Fruit fly (Drosophila melanogaster) whole organism, adult: Measurements from ENCODE around the gene emc.

Source experiments
- CG11617 ChIP-seq: fragments of 200-800 bp; sonication (Bioruptor generic); optimal IDR thresholded peaks from 2 replicates; lab custom pipeline; 2017; ENCODE audit warnings: mild to moderate bottlenecking, missing biosample characterization, missing genetic modification reagents, missing genetic modification characterization
- CG14711 ChIP-seq: fragments of 200-800 bp; sonication (Bioruptor generic); optimal IDR thresholded peaks from 2 replicates; lab custom pipeline; 2018; ENCODE audit warnings: missing biosample characterization, mild to moderate bottlenecking, missing genetic modification characterization, moderate library complexity
- CG1620 ChIP-seq: fragments of 200-800 bp; sonication (Bioruptor generic); optimal IDR thresholded peaks from 2 replicates; lab custom pipeline; 2016; ENCODE audit warnings: missing biosample characterization, missing genetic modification characterization
- CG7101 ChIP-seq: fragments of 200-800 bp; sonication (Bioruptor generic); optimal IDR thresholded peaks from 2 replicates; lab custom pipeline; 2018; ENCODE audit warnings: missing biosample characterization, mild to moderate bottlenecking, missing genetic modification characterization, moderate library complexity
- Hr96 ChIP-seq: fragments of 200-800 bp; sonication (Bioruptor generic); optimal IDR thresholded peaks from 2 replicates; lab custom pipeline; 2016; ENCODE audit warnings: missing biosample characterization, missing genetic modification characterization
- kay ChIP-seq: fragments of 200-800 bp; sonication (Bioruptor generic); peaks from one replicate; lab custom pipeline; 2016; ENCODE audit warnings: missing biosample characterization, missing genetic modification characterization, borderline replicate concordance
- pad ChIP-seq: fragments of 200-800 bp; sonication (Bioruptor generic); optimal IDR thresholded peaks from 3 replicates; lab custom pipeline; 2017; ENCODE audit warnings: missing biosample characterization, missing genetic modification characterization, mild to moderate bottlenecking, moderate library complexity, missing genetic modification reagents

DNA sequence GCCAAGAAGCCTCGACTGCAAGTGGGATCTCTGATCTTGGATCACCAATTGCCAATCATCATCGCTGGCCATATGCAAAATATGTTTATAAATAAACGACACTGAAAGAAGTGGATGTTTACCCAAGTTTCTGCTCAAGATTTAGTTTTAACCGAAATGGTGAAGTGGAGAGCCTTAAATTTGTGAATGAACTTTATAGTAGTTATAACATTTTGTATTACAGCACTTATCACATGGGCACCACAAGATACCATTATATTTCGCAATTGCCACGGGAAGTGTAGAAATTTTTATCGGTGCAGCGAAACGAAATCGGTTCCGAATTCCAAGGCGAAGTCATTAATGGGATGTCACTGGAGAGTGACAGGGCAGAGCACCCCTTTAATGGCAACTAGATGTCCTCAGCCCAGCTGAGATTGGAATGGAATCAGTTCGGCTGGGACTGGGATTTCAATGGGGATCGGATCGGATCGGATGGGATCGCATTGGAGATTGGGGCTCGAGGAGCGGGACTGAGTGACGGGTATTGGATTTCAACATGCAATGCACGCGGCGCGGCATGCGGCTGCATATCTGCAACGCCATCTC lies 2.8 kb upstream of the emc start:
- TF ChIP-seq pad (GFP tag; lab: Kevin White, UChicago) (no peak), CG14711 (no peak), CG11617 (GFP tag; lab: Kevin White, UChicago) (no peak), kay (GFP tag; lab: Kevin White, UChicago) (no peak), CG1620 (GFP tag; lab: Kevin White, UChicago) (no peak), Hr96 (no peak), CG7101 (tag; lab: Kevin White, UChicago) (no peak)
